Worm (Caenorhabditis elegans): ENCODE data around the gene C04C3.6.

ce11 chrIV:3453346-3453745 is 30.9 kb upstream of the C04C3.6 start, which contains the start of gene srz-23:
- TF ChIP-seq snpc-4 (tag; optimal IDR thresholded peaks at IDR 0.05) (no peak), unc-120 (tag; optimal IDR thresholded peaks at IDR 0.05; ENCODE audit: poor library complexity, severe bottlenecking) (no peak), cnd-1 (tag; optimal IDR thresholded peaks at IDR 0.05) (no peak), zip-8 (tag; optimal IDR thresholded peaks at IDR 0.05) (no peak), nhr-12 (tag; optimal IDR thresholded peaks at IDR 0.05) (no peak), pha-4 (tag; optimal IDR thresholded peaks at IDR 0.05) (no peak), nhr-28 (tag; optimal IDR thresholded peaks at IDR 0.05) (no peak), nhr-76 (tag; optimal IDR thresholded peaks at IDR 0.05) (no peak)

Data from whole organism, mixed stage, embryonic.